Worm (Caenorhabditis elegans) whole organism, L4 larva: ENCODE results near the gene C27D8.2.

Source experiments
- R02D3.7 ChIP-seq: fragments of 150-350 bp; sonication (generic microtip); optimal IDR thresholded peaks from 3 replicates; lab custom pipeline; 2014; ENCODE audit warnings: missing biosample characterization, missing genetic modification characterization
- Y5F2A.4 ChIP-seq: fragments of 200-800 bp; sonication (Bioruptor generic); optimal IDR thresholded peaks from 2 replicates; lab custom pipeline; 2018; ENCODE audit warnings: mild to moderate bottlenecking, missing genetic modification characterization, missing compliant biosample characterization
- nhr-28 ChIP-seq: fragments of 150-350 bp; optimal IDR thresholded peaks from 2 replicates; lab custom pipeline; 2014; ENCODE audit warnings: missing biosample characterization, missing genetic modification characterization
- tag-97 ChIP-seq: fragments of 200-800 bp; sonication (Bioruptor generic); IDR thresholded peaks from 2 replicates; pipeline ENCODE4 v1.3.6; 2022; ENCODE audit warnings: missing genetic modification characterization, missing compliant biosample characterization
- zag-1 ChIP-seq: fragments of 150-350 bp; optimal IDR thresholded peaks from 2 replicates; lab custom pipeline; 2014; ENCODE audit warnings: missing biosample characterization, missing genetic modification characterization

- TF ChIP-seq tag-97 (GFP tag; lab: Robert Waterston, UW) (no peak), nhr-28 (peak; percentile 38), R02D3.7 (tag; lab: Kevin White, UChicago) (no peak), zag-1 (tag; lab: Kevin White, UChicago) (no peak), Y5F2A.4 (no peak)
These were observed 12.1 kb upstream of the C27D8.2 start for ce11 chrIV:12698880-12699279.
